Fruit fly (Drosophila melanogaster): Measurements from ENCODE around the gene CG6761.

DNA sequence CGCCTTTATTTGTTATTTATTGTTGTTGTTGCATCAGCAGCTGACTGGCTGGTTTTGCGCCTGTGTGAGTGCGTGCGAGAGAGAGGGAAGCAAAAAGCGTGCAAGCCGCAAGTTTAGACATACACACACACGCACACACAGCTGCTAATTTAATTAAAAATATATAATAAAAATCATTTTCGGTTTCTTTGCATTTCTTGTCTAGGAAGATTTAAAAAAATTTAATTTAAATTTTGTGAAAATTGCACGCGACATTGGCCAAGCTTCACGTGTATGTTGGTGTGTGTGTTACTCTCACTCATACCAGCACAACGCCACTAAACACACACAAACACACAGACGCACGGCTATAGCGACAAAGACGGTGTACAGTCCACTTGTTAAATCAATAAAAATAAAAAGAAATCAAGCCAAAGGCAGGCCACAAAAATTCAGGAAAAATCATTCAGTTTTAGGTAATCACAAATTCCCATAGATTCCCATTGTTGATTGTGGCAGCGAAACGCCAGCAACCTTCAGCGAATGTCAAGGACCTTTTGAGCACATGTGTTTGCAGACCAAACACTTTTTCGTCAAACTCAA is 9.8 kb downstream of the CG6761 start:
- TF ChIP-seq insv (optimal IDR thresholded peaks at IDR 0.05) (no peak), psq (optimal IDR thresholded peaks at IDR 0.05) (no peak), ttk (optimal IDR thresholded peaks at IDR 0.05) (no peak)

Data from Kc167 (cell line).